Fruit fly (Drosophila melanogaster): ENCODE data around the gene Prps.

Gene Prps

dm6 chr3L:9726707-9727106, 30.2 kb upstream of the Prps start, which contains the start of gene Naa60 (continued):
- TF ChIP-seq ssp (GFP tag; IDR thresholded peaks at IDR 0.05) (no peak), BEAF-32 (GFP tag; optimal IDR thresholded peaks at IDR 0.05) (peak; percentile 89), sens (GFP tag) (peak; percentile 49), CG10979 (tag; optimal IDR thresholded peaks at IDR 0.05) (no peak), CG13287 (GFP tag; IDR thresholded peaks at IDR 0.05; ENCODE audit: partially characterized antibody) (peak; percentile 93), Awh (GFP tag; IDR thresholded peaks at IDR 0.05) (no peak), CG1529 (GFP tag; optimal IDR thresholded peaks at IDR 0.05) (no peak), gro (GFP tag; optimal IDR thresholded peaks at IDR 0.05) (no peak), CG18764 (GFP tag; optimal IDR thresholded peaks at IDR 0.05) (no peak), HLH4C (GFP tag; IDR thresholded peaks at IDR 0.05; ENCODE audit: partially characterized antibody) (peak; percentile 84), CG2120 (GFP tag; optimal IDR thresholded peaks at IDR 0.05) (peak; percentile 22), Doc2 (GFP tag; IDR thresholded peaks at IDR 0.05) (no peak), row (GFP tag; IDR thresholded peaks at IDR 0.05) (peak; percentile 69), CG12659 (GFP tag; optimal IDR thresholded peaks at IDR 0.05) (peak; percentile 54), CG30431 (GFP tag; optimal IDR thresholded peaks at IDR 0.05) (no peak), Sry-δ (GFP tag; optimal IDR thresholded peaks at IDR 0.05) (peak; percentile 85), Ravus (GFP tag; IDR thresholded peaks at IDR 0.05) (no peak), CG3407 (GFP tag; optimal IDR thresholded peaks at IDR 0.05) (no peak), gfzf (GFP tag; optimal IDR thresholded peaks at IDR 0.05) (peak; percentile 81), sr (GFP tag; IDR thresholded peaks at IDR 0.05) (no peak), CG1832 (GFP tag; optimal IDR thresholded peaks at IDR 0.05) (no peak), NfI (GFP tag; optimal IDR thresholded peaks at IDR 0.05) (no peak), BtbVII (GFP tag; optimal IDR thresholded peaks at IDR 0.05) (no peak), CG9932 (GFP tag; IDR thresholded peaks at IDR 0.05) (peak; percentile 51; the same call in 1 of the 2 replicates), tap (tag; optimal IDR thresholded peaks at IDR 0.05) (no peak), CG10274 (GFP tag; optimal IDR thresholded peaks at IDR 0.05) (no peak), unc-4 (GFP tag; IDR thresholded peaks at IDR 0.05; ENCODE audit: partially characterized antibody) (peak; percentile 92), gce (GFP tag; IDR thresholded peaks at IDR 0.05) (no peak), CG17802 (tag; optimal IDR thresholded peaks at IDR 0.05) (no peak), gcm2 (GFP tag; optimal IDR thresholded peaks at IDR 0.05) (no peak), bab2 (GFP tag; optimal IDR thresholded peaks at IDR 0.05) (no peak), CG10267 (tag; optimal IDR thresholded peaks at IDR 0.05) (peak; percentile 47), CG8388 (GFP tag; optimal IDR thresholded peaks at IDR 0.05) (no peak), NFAT (GFP tag; IDR thresholded peaks at IDR 0.05) (no peak), Ptx1 (GFP tag; IDR thresholded peaks at IDR 0.05) (no peak), cato (GFP tag; optimal IDR thresholded peaks at IDR 0.05; ENCODE audit: borderline replicate concordance) (no peak), eyg (GFP tag; optimal IDR thresholded peaks at IDR 0.05) (no peak), CG7928 (GFP tag; optimal IDR thresholded peaks at IDR 0.05) (no peak), CG16779 (GFP tag; IDR thresholded peaks at IDR 0.05) (no peak), dm (GFP tag; optimal IDR thresholded peaks at IDR 0.05) (no peak), CG2875 (GFP tag; optimal IDR thresholded peaks at IDR 0.05) (no peak), CG34422 (GFP tag; IDR thresholded peaks at IDR 0.05) (peak; percentile 49; the same call in 1 of the 3 replicates), hbn (GFP tag; IDR thresholded peaks at IDR 0.05; ENCODE audit: partially characterized antibody) (peak; percentile 90), CG9876 (GFP tag; optimal IDR thresholded peaks at IDR 0.05) (no peak), Dll (GFP tag; IDR thresholded peaks at IDR 0.05; ENCODE audit: partially characterized antibody) (peak; percentile 93), hkb (optimal IDR thresholded peaks at IDR 0.05) (no peak), hkb (GFP tag; IDR thresholded peaks at IDR 0.05) (no peak), CG15514 (GFP tag; optimal IDR thresholded peaks at IDR 0.05) (peak; percentile 71), MTF-1 (GFP tag; optimal IDR thresholded peaks at IDR 0.05; ENCODE audit: borderline replicate concordance) (no peak), toy (GFP tag; IDR thresholded peaks at IDR 0.05) (no peak), so (GFP tag; IDR thresholded peaks at IDR 0.05) (no peak), GATAe (GFP tag; conservative IDR thresholded peaks at IDR 0.05) (no peak)

All from whole organism, embryonic.